Fruit fly (Drosophila melanogaster) whole organism, wandering third instar larva: Measurements from ENCODE around the gene mRpL36.

Source experiments
- Abd-B ChIP-seq: fragments of >200 bp; optimal IDR thresholded peaks from 2 replicates; lab custom pipeline; 2017; ENCODE audit warnings: missing biosample characterization, missing genetic modification characterization
- CG32264 ChIP-seq: fragments of 200-800 bp; sonication (Bioruptor generic); optimal IDR thresholded peaks from 2 replicates; lab custom pipeline; 2016; ENCODE audit warnings: missing biosample characterization, missing genetic modification characterization
- CrebA ChIP-seq: fragments of 200-800 bp; sonication (Bioruptor generic); optimal IDR thresholded peaks from 2 replicates; lab custom pipeline; 2016; ENCODE audit warnings: missing biosample characterization, mild to moderate bottlenecking, missing genetic modification characterization, borderline replicate concordance
- Dif ChIP-seq: fragments of 200-275, 200-300 bp; sonication (Bioruptor generic); optimal IDR thresholded peaks from 2 replicates; lab custom pipeline; 2018; ENCODE audit warnings: missing biosample characterization, missing genetic modification characterization; ENCODE audit not compliant: partially characterized antibody
- GATAd ChIP-seq: sonication (Bioruptor generic); optimal IDR thresholded peaks from 2 replicates; lab custom pipeline; 2016; ENCODE audit warnings: missing biosample characterization, missing genetic modification characterization
- HLH106 ChIP-seq: fragments of 200-800 bp; optimal IDR thresholded peaks from 3 replicates; lab custom pipeline; 2019; ENCODE audit warnings: missing biosample characterization, mild to moderate bottlenecking, missing genetic modification characterization, moderate library complexity
- Hnf4 ChIP-seq: fragments of 200-800 bp; sonication (Bioruptor generic); optimal IDR thresholded peaks from 2 replicates; lab custom pipeline; 2016; ENCODE audit warnings: missing biosample characterization, mild to moderate bottlenecking, missing genetic modification characterization
- Hr78 ChIP-seq: fragments of >200 bp; optimal IDR thresholded peaks from 2 replicates; lab custom pipeline; 2017; ENCODE audit warnings: missing biosample characterization, missing genetic modification characterization
- Hr83 ChIP-seq: fragments of 200-300 bp; sonication (Bioruptor generic); optimal IDR thresholded peaks from 2 replicates; lab custom pipeline; 2016; ENCODE audit warnings: missing biosample characterization, mild to moderate bottlenecking, missing genetic modification characterization, moderate library complexity; ENCODE audit not compliant: poor library complexity, severe bottlenecking
- Jra ChIP-seq: sonication (Bioruptor generic); optimal IDR thresholded peaks from 2 replicates; lab custom pipeline; 2016; ENCODE audit warnings: missing biosample characterization, missing genetic modification characterization
- Myc ChIP-seq: fragments of >200 bp; optimal IDR thresholded peaks from 2 replicates; lab custom pipeline; 2017
- OdsH ChIP-seq: fragments of 200-800 bp; sonication (Bioruptor generic); optimal IDR thresholded peaks from 2 replicates; lab custom pipeline; 2016; ENCODE audit warnings: missing biosample characterization, mild to moderate bottlenecking, missing genetic modification characterization
- Rel ChIP-seq, 2 experiments: fragments of 200-800 bp; sonication (Bioruptor generic) in 1 of 2; optimal IDR thresholded peaks; 2 replicates in 1 of 2; 3 replicates in 1 of 2; lab custom pipeline; 2016 to 2019; ENCODE audit warnings: mild to moderate bottlenecking in 2 of 2, missing biosample characterization in 2 of 2, missing genetic modification characterization in 2 of 2, moderate library complexity in 1 of 2
- Sp1 ChIP-seq: fragments of 200-800 bp; sonication (Bioruptor generic); optimal IDR thresholded peaks from 3 replicates; lab custom pipeline; 2019; ENCODE audit warnings: missing biosample characterization, mild to moderate bottlenecking, missing genetic modification characterization, moderate library complexity
- Vsx2 ChIP-seq: fragments of 200-300, 225-300 bp; sonication (Bioruptor generic); optimal IDR thresholded peaks from 2 replicates; lab custom pipeline; 2018; ENCODE audit warnings: missing biosample characterization, missing genetic modification characterization; ENCODE audit not compliant: partially characterized antibody
- br ChIP-seq: fragments of 200-800 bp; sonication (Bioruptor generic); optimal IDR thresholded peaks from 2 replicates; lab custom pipeline; 2016; ENCODE audit warnings: missing biosample characterization, missing genetic modification characterization
- brk ChIP-seq: fragments of 200-800 bp; sonication (Bioruptor generic); optimal IDR thresholded peaks from 2 replicates; lab custom pipeline; 2016; ENCODE audit warnings: missing biosample characterization, mild to moderate bottlenecking, missing genetic modification characterization
- dl ChIP-seq, 2 experiments: fragments of 175-275, 200-275 bp in 1 of 2; fragments of 200-275 bp in 1 of 2; sonication (Bioruptor generic); optimal IDR thresholded peaks; lab custom pipeline; 2018; ENCODE audit warnings: mild to moderate bottlenecking in 2 of 2, missing biosample characterization in 2 of 2, missing genetic modification characterization in 2 of 2, moderate library complexity in 2 of 2; ENCODE audit not compliant: partially characterized antibody in 2 of 2, insufficient read depth in 1 of 2
- dmrt93B ChIP-seq: fragments of 200-800 bp; sonication (Bioruptor generic); optimal IDR thresholded peaks from 2 replicates; lab custom pipeline; 2018; ENCODE audit warnings: missing biosample characterization, mild to moderate bottlenecking, missing genetic modification characterization
- dsf ChIP-seq: sonication (Bioruptor generic); optimal IDR thresholded peaks from 2 replicates; lab custom pipeline; 2016; ENCODE audit warnings: missing biosample characterization, missing genetic modification characterization, borderline replicate concordance
- ey ChIP-seq: fragments of 200-800 bp; sonication (Bioruptor generic); optimal IDR thresholded peaks from 2 replicates; lab custom pipeline; 2016; ENCODE audit warnings: missing biosample characterization, missing genetic modification characterization
- foxo ChIP-seq, 2 experiments: fragments of 200-800 bp; sonication (Bioruptor generic); optimal IDR thresholded peaks; 2 replicates in 1 of 2; 3 replicates in 1 of 2; lab custom pipeline; 2016 to 2017; ENCODE audit warnings: missing biosample characterization in 2 of 2, missing genetic modification characterization in 2 of 2
- fru ChIP-seq: fragments of 200-800 bp; sonication (Bioruptor generic); optimal IDR thresholded peaks from 3 replicates; lab custom pipeline; 2016; ENCODE audit warnings: missing biosample characterization, mild to moderate bottlenecking, missing genetic modification characterization
- jim ChIP-seq: fragments of 175-275, 200-325 bp; sonication (Bioruptor generic); optimal IDR thresholded peaks from 2 replicates; lab custom pipeline; 2016; ENCODE audit warnings: missing biosample characterization, mild to moderate bottlenecking, missing genetic modification characterization
- lola ChIP-seq: fragments of >200 bp; optimal IDR thresholded peaks from 2 replicates; lab custom pipeline; 2017; ENCODE audit warnings: missing biosample characterization, missing genetic modification characterization
- pan ChIP-seq: fragments of >200 bp; optimal IDR thresholded peaks from 2 replicates; lab custom pipeline; 2017
- rgr ChIP-seq: fragments of 200-800 bp; sonication (Bioruptor generic); optimal IDR thresholded peaks from 3 replicates; lab custom pipeline; 2016; ENCODE audit warnings: missing biosample characterization, mild to moderate bottlenecking, missing genetic modification characterization
- sage ChIP-seq: fragments of 200-800 bp; sonication (Bioruptor generic); optimal IDR thresholded peaks from 2 replicates; lab custom pipeline; 2016; ENCODE audit warnings: missing biosample characterization, mild to moderate bottlenecking, missing genetic modification characterization
- sv ChIP-seq: fragments of 200-800 bp; sonication (Bioruptor generic); optimal IDR thresholded peaks from 3 replicates; lab custom pipeline; 2016; ENCODE audit warnings: missing biosample characterization, missing genetic modification characterization
- tai ChIP-seq: sonication (Bioruptor generic); optimal IDR thresholded peaks from 2 replicates; lab custom pipeline; 2016; ENCODE audit warnings: missing biosample characterization, missing genetic modification characterization
- usp ChIP-seq: fragments of >200 bp; optimal IDR thresholded peaks from 2 replicates; lab custom pipeline; 2017; ENCODE audit warnings: missing biosample characterization, missing genetic modification characterization
- woc ChIP-seq: sonication (Bioruptor generic); optimal IDR thresholded peaks from 2 replicates; lab custom pipeline; 2016; ENCODE audit warnings: missing biosample characterization, mild to moderate bottlenecking, missing genetic modification characterization

Gene mRpL36

DNA sequence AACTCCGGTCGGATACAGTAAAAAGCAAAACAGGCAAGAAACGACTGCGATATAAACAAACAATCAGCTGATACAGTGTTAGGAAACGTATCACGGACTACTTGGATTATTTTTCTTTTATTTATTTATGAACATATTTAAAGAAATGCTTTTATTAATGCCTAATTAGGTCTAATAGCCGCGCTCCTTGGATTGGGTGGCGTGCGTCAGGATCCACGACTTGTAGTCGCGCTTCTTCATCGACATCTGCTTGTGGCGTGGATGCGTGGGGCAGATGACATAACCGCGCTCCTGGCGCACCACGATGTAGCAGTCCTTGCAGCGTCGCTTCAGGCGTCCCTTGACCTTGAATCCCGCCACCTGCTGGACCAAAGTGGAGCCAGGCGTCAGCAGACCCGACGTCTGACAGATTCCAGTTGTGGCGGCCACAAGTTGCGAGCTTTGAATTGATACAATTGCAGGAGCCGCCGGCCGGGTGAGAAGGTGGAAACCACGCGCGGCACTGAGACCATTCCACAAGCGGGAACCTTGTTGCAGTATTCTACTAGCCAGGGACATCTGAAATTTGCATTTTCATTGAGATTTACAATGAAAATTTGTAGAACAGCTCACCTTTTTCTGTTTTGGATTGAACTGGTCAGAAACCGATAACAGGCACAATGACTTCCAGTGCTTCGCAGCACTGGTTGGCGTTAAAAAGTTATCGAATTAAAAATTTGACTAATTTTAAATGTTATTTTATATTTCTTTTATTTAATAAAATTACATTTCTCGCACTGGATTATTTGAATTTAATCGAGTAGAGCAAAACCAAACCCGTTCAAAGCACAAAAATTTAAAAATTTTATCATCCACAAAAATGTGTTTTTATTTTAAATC lies at the start of gene mRpL36, which contains the start of gene CG7550:
TSS of gene mRpL36 (minus strand) at position 652 of the 879 bp plus-strand sequence.
TSS of gene CG7550 (minus strand) at position 51 of the 879 bp plus-strand sequence.
- TF ChIP-seq OdsH (GFP tag; lab: Kevin White, UChicago) (no peak), Hr83 (GFP tag; lab: Kevin White, UChicago) (peak; percentile 8)

DNA sequence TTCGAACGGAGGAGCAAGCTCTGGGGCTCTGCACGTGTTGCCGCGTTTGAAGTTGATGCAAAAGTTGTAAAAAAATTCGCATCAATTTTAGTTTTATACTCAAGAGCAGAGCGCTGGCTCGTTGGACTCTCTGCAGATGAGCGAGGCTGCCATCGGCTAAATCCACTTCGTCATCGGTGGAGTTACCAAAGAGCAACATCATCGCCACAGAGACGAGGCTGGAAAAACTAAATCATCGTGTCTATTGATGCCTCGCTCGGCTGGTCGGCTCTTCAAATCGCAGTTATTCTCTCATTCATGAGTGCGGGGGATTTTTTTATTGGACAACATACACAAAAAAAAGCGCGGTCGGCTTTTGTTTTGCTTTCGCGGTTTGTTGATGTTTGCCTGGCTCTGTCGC lies 40.5 kb upstream of the mRpL36 start, which contains the start of gene CG13675:
TSS of gene CG13675 (minus strand) at position 83 of the 400 bp plus-strand sequence.
- no peak for TF ChIP-seq Sp1
- no peak for TF ChIP-seq Rel (GFP tag; optimal IDR thresholded peaks at IDR 0.05; lab: Kevin White, UChicago)
- peak; percentile 3 for TF ChIP-seq Rel (tag; optimal IDR thresholded peaks at IDR 0.05; lab: Kevin White, UChicago)
- TF ChIP-seq lola (GFP tag; lab: Kevin White, UChicago), result no peak

DNA sequence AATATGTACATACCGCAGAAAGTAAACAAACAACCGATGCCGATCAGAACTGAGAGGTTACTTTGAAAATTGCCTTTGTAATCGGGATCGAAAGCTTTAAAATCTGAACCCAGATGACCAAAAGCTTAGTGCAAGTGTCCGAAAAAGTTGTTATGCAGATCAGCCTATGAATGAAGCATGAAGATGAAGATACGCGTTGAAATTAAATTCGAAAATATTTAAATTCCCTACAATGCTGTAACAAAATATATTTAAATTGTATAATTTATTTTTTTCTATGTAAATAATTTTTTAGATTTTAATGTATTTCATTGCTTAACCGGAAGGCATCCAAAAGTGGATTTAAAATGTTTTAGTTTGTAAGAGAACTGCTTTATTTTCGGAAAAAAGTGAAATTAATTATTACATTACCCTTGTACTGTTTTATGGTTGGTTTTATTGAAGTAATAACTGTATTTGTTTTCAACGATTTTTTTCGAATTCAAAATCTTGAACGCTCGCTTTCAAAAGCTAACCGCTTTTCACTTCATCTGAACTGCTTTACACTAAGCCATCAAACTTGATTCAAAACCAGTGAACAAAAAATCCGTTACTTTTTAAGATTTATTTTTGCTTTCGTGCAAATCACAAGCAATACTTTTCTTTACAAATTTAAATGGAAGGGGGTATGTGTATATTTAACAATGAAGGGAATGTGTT lies 34.9 kb upstream of the mRpL36 start, which contains the start of gene CG43886:
TSS of gene CG43886 (minus strand) at position 51 of the 699 bp plus-strand sequence.
- no peak for TF ChIP-seq CG32264 (GFP tag; lab: Kevin White, UChicago)
- no peak for TF ChIP-seq dsf (GFP tag; lab: Kevin White, UChicago)
- TF ChIP-seq Vsx2 (GFP tag; lab: Kevin White, UChicago), result no peak
- TF ChIP-seq Sp1, result no peak
- peak in 1 of 2 experiments; percentile 23 for TF ChIP-seq dl (GFP tag; optimal IDR thresholded peaks at IDR 0.05; lab: Kevin White, UChicago; ENCODE audit: insufficient read depth in 1 of 2, partially characterized antibody in 2 of 2)
- no peak for TF ChIP-seq Myc (lab: Kevin White, UChicago)
- no peak for TF ChIP-seq tai
- no peak for TF ChIP-seq Hr83 (GFP tag; lab: Kevin White, UChicago)
- no peak for TF ChIP-seq HLH106
- TF ChIP-seq Dif, result peak; percentile 52
- no peak for TF ChIP-seq ey (GFP tag; lab: Kevin White, UChicago)
- no peak for TF ChIP-seq Abd-B
- TF ChIP-seq fru (GFP tag; lab: Kevin White, UChicago), result no peak

DNA sequence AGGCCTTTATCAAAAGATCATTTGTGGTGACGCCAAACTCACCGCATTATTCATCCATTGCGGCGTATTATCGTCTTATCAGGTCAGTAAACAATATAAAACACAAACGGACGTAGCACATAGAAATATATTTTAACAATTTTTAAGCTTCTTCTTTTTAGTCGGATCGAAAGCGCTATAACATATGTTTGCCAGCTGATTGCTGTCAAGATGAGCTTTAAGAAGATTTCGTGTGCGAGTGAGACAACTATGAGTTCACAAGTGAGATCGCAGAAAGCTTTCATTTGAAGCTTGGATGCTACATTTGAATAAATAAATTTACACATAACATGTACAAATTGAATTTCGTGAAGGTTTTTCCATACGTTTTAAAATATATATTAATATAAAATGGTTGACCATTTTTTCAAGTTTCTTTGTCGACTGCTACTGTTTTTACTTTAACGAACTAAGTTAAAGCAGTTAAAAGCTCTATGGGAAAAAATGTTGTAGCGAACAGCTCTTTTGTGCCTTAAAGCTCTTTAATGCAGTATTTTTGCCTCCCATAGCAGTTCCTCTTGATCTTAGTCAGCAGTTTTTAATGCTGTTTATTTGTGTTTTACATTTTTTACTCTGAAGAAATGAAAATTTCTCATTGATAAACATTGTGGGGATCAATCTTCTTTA lies 33.9 kb upstream of the mRpL36 start, which contains the start of gene CG42445:
TSS of gene CG42445 (minus strand) at position 186 of the 666 bp plus-strand sequence.
- no peak for TF ChIP-seq lola (GFP tag; lab: Kevin White, UChicago)
- TF ChIP-seq CrebA, result peak; percentile 10
- peak; percentile 65 for TF ChIP-seq Dif
- no peak for TF ChIP-seq br (GFP tag; lab: Kevin White, UChicago)
- no peak for TF ChIP-seq usp (GFP tag; lab: Kevin White, UChicago)
- TF ChIP-seq brk (GFP tag; lab: Kevin White, UChicago), result peak; percentile 40
- peak; percentile 62 for TF ChIP-seq sage (GFP tag; lab: Kevin White, UChicago)
- TF ChIP-seq pan (lab: Kevin White, UChicago), result no peak
- peak; percentile 6 for TF ChIP-seq Vsx2 (GFP tag; lab: Kevin White, UChicago)

DNA sequence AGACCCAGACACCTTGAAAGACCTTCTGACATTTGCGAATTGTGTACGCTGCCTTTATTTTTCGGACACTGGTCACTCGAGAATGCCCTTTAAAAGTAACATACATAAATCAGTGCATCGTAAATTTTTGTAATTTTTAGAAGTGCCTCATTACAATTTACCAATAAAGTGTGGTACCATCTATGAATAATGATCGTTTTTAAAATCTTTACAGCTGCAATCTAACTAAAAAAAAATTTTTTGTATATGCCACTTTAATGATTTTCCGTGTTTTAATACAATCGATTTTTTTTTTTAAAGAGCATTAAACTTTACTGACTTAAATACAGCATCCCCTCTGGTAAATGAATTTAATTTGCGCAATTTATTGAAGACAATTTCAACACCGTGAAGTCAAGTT lies 32.1 kb upstream of the mRpL36 start:
- TF ChIP-seq dmrt93B (GFP tag; lab: Kevin White, UChicago) (peak; percentile 13), Myc (lab: Kevin White, UChicago) (no peak), Hnf4 (GFP tag; lab: Kevin White, UChicago) (no peak), usp (GFP tag; lab: Kevin White, UChicago) (no peak), OdsH (GFP tag; lab: Kevin White, UChicago) (peak; percentile 72), jim (GFP tag; lab: Kevin White, UChicago) (no peak), Dif (no peak), sage (GFP tag; lab: Kevin White, UChicago) (peak; percentile 51), woc (peak; percentile 56), fru (GFP tag; lab: Kevin White, UChicago) (peak; percentile 78), ey (GFP tag; lab: Kevin White, UChicago) (peak; percentile 72), rgr (GFP tag; lab: Kevin White, UChicago) (peak; percentile 71), Hr78 (GFP tag; lab: Kevin White, UChicago) (no peak), Vsx2 (GFP tag; lab: Kevin White, UChicago) (no peak), dsf (GFP tag; lab: Kevin White, UChicago) (no peak), dl (GFP tag; optimal IDR thresholded peaks at IDR 0.05; lab: Kevin White, UChicago; ENCODE audit: insufficient read depth in 1 of 2, partially characterized antibody in 2 of 2) (no peak), sv (GFP tag; lab: Kevin White, UChicago) (no peak), brk (GFP tag; lab: Kevin White, UChicago) (peak; percentile 19), tai (peak; percentile 41), Jra (peak; percentile 5), HLH106 (peak; percentile 70), foxo (GFP tag; optimal IDR thresholded peaks at IDR 0.05; lab: Kevin White, UChicago) (peak in 1 of 2 experiments; percentile 67), br (GFP tag; lab: Kevin White, UChicago) (peak; percentile 62), Sp1 (peak; percentile 68), GATAd (no peak), Hr83 (GFP tag; lab: Kevin White, UChicago) (no peak), Abd-B (no peak), lola (GFP tag; lab: Kevin White, UChicago) (no peak)
